Worm (Caenorhabditis elegans): Measurements from ENCODE around the gene srd-16.

The srd-16 gene

DNA sequence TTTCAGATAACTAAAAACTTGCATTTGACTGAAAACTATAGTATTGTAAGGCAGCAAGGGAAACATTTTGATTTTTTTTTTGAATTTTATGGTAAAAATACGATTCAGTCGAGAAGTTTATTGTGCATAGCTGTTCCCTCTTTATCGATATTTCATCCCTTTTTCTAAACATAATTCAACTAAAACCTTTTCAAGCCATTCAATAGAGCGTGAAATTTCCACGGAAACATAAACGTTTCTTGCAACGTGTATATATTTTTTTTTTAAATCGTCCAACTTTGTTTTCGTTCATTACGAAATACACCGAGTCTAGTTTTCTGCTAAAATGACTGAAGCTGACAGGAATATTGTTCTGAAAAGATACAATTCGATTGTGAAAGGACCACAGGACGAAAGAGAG is 28.1 kb downstream of the srd-16 start, which contains the start of gene C02G6.2:
TSS of gene C02G6.2 (plus strand) at position 301 of the 400 bp plus-strand sequence.
- no peak for TF ChIP-seq mls-2 (tag; optimal IDR thresholded peaks at IDR 0.05)
- no peak for TF ChIP-seq drap-1 (GFP tag; optimal IDR thresholded peaks at IDR 0.05)
- no peak for TF ChIP-seq bed-3 (GFP tag; optimal IDR thresholded peaks at IDR 0.05)
- TF ChIP-seq unc-120 (tag; optimal IDR thresholded peaks at IDR 0.05; ENCODE audit: poor library complexity, severe bottlenecking) = no peak
- no peak for TF ChIP-seq lin-32 (GFP tag; optimal IDR thresholded peaks at IDR 0.05)
- no peak for TF ChIP-seq M03D4.4 (tag; optimal IDR thresholded peaks at IDR 0.05)
- TF ChIP-seq blmp-1 (tag; optimal IDR thresholded peaks at IDR 0.05) = no peak
- TF ChIP-seq nhr-2 (tag; optimal IDR thresholded peaks at IDR 0.05) = no peak

DNA sequence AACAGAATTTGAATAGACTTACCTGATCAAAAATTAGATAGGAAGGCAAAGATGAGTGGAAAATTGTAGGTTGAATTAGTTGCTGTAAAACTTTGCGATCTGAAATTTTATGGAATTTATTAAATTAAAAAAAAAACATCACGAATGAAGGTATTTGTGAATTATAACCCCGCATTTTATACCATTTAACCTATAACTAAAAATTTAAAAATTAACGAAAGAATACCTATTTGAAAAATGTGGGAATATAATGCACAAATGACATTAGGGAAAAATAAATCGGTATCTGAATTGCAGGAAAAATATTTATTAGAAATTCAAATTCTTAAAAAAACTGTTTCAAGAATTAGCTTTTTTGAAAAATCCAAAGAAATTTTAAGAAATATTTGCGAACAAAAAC is 30.6 kb downstream of the srd-16 start, which contains the start of gene F26F12.4:
TSS of gene F26F12.4 (minus strand) at position 101 of the 400 bp plus-strand sequence.
- TF ChIP-seq mls-2 (tag; optimal IDR thresholded peaks at IDR 0.05) (no peak), bed-3 (GFP tag; optimal IDR thresholded peaks at IDR 0.05) (no peak), sem-2 (GFP tag; optimal IDR thresholded peaks at IDR 0.05) (no peak), ztf-11 (tag; optimal IDR thresholded peaks at IDR 0.05) (no peak), mep-1 (tag; optimal IDR thresholded peaks at IDR 0.05) (no peak), ces-1 (GFP tag; optimal IDR thresholded peaks at IDR 0.05) (no peak), elt-3 (tag; optimal IDR thresholded peaks at IDR 0.05) (no peak), snpc-4 (tag; optimal IDR thresholded peaks at IDR 0.05) (no peak), unc-120 (tag; optimal IDR thresholded peaks at IDR 0.05; ENCODE audit: poor library complexity, severe bottlenecking) (no peak), drap-1 (GFP tag; optimal IDR thresholded peaks at IDR 0.05) (no peak), mab-5 (tag; optimal IDR thresholded peaks at IDR 0.05) (no peak), unc-39 (tag; optimal IDR thresholded peaks at IDR 0.05) (no peak), zip-8 (tag; optimal IDR thresholded peaks at IDR 0.05) (no peak)

DNA sequence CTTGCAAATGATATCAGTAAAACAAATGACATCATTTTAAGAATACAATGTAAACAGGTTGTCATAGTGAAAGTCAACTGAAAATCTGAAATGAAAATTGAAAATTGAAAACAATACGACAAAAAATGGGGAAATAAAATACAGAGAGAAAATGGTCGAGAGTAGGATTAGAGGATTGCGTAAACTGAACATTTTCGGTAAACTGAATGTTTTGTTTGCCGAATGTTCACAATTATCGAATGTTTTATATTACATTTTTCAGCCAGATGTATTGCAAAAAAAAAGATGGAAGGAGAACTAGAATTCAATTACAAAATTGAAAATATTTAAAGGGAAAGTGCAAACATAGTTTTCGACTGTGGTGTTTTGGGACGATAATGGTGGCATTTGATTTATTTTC is 34.8 kb downstream of the srd-16 start, which contains the start of gene F26F12.5:
TSS of gene F26F12.5 (minus strand) at position 101 of the 400 bp plus-strand sequence.
- TF ChIP-seq nhr-28 (tag; optimal IDR thresholded peaks at IDR 0.05) (no peak), blmp-1 (tag; optimal IDR thresholded peaks at IDR 0.05) (no peak), snpc-4 (tag; optimal IDR thresholded peaks at IDR 0.05) (no peak)

DNA sequence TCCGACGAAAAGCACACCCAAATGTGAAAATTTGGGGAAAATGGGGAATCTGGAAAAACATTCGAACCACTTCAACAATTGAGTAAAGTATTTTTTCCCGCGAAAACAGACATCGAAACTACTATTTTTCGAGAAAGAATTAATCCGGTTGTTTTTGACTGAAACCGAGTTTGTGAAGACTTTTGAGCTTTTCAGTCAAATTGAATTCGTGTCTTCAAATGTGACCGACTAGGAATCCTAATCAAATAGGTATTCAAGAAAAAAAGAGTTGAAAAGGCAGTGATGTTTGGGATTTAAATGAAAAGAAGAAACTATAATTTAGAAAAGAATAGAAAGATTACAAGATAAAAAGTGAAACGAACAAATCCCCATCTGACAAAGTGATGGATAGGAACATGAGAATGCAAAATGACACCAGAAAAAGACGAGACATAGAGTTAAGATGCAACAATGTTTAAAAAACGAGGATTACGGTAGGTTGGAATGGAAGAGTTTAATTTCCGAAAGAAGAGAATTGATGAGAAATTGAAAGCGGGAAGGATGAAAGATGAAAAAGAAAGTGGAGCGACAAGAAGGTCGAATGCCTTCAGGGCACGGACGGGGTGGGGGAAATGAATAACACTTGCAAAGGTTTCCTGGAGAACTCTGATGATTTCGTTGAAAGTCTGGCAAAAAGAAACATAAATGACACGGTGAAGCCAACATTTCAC is 37.2 kb downstream of the srd-16 start, which contains the start of gene F26F12.8:
TSS of gene F26F12.8 (minus strand) at position 51 of the 710 bp plus-strand sequence.
- no peak for TF ChIP-seq flh-1 (GFP tag; optimal IDR thresholded peaks at IDR 0.05)
- no peak for TF ChIP-seq tbx-8 (GFP tag; optimal IDR thresholded peaks at IDR 0.05)
- TF ChIP-seq nhr-237 (tag; optimal IDR thresholded peaks at IDR 0.05) = no peak
- TF ChIP-seq pha-4 (tag; optimal IDR thresholded peaks at IDR 0.05) = no peak
- TF ChIP-seq M03D4.4 (tag; optimal IDR thresholded peaks at IDR 0.05) = no peak
- no peak for TF ChIP-seq ces-1 (GFP tag; optimal IDR thresholded peaks at IDR 0.05)
- TF ChIP-seq lin-13 (tag; optimal IDR thresholded peaks at IDR 0.05) = no peak
- TF ChIP-seq hlh-1 (tag; optimal IDR thresholded peaks at IDR 0.05) = no peak

- TF ChIP-seq mls-2 (tag; optimal IDR thresholded peaks at IDR 0.05) (no peak), ces-1 (GFP tag; optimal IDR thresholded peaks at IDR 0.05) (peak; percentile 87), bed-3 (GFP tag; optimal IDR thresholded peaks at IDR 0.05) (no peak), snpc-4 (tag; optimal IDR thresholded peaks at IDR 0.05) (no peak), nhr-12 (tag; optimal IDR thresholded peaks at IDR 0.05) (no peak), lsy-2 (tag; optimal IDR thresholded peaks at IDR 0.05) (no peak), lin-32 (GFP tag; optimal IDR thresholded peaks at IDR 0.05) (no peak), sptf-1 (tag; optimal IDR thresholded peaks at IDR 0.05) (no peak)
These were observed 47.8 kb downstream of the srd-16 start for ce11 chrV:5852084-5852483.

- TF ChIP-seq zip-8 (tag; optimal IDR thresholded peaks at IDR 0.05) (peak; percentile 40), ceh-39 (tag; optimal IDR thresholded peaks at IDR 0.05) (no peak), nhr-2 (tag; optimal IDR thresholded peaks at IDR 0.05) (peak; percentile 84)
These were observed 48.2 kb downstream of the srd-16 start for ce11 chrV:5851631-5852030.

DNA sequence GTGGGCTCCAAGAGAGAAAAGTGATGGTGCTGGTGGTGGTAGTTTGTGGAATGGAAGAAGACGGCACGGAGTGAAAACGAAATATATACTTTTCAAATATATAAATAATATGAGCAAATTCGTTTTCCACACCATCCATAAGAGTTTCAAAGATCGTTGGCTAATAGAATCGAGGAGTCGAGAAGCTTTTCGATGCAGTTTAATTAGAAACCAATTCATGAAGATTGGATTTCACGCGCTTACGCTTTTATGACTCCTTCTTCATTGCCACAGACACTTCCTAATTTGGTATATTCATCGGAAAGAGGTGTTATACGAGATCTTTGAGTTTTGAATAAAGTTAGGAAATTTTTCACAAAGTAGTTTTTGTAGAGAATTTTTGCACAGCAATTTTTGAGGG is 49.2 kb downstream of the srd-16 start:
- TF ChIP-seq mls-2 (tag; optimal IDR thresholded peaks at IDR 0.05) (peak; percentile 42), ces-1 (GFP tag; optimal IDR thresholded peaks at IDR 0.05) (peak; percentile 68), sptf-1 (tag; optimal IDR thresholded peaks at IDR 0.05) (no peak), lin-32 (GFP tag; optimal IDR thresholded peaks at IDR 0.05) (peak; percentile 19), mab-5 (tag; optimal IDR thresholded peaks at IDR 0.05) (no peak), ztf-11 (tag; optimal IDR thresholded peaks at IDR 0.05) (no peak)
